Worm (Caenorhabditis elegans) whole organism, L3 larva: ENCODE results near the gene Y45G5AL.1.

Source experiments
- R02D3.7 ChIP-seq: fragments of 150-350 bp; optimal IDR thresholded peaks from 2 replicates; lab custom pipeline; 2014; ENCODE audit warnings: missing biosample characterization, missing genetic modification characterization
- ZK546.5 ChIP-seq: sonication (generic microtip); optimal IDR thresholded peaks from 2 replicates; lab custom pipeline; 2017; ENCODE audit warnings: missing biosample characterization, missing genetic modification characterization
- ama-1 ChIP-seq: fragments of 150-350 bp; optimal IDR thresholded peaks from 2 replicates; lab custom pipeline; 2018
- ceh-28 ChIP-seq: fragments of 150-350 bp; optimal IDR thresholded peaks from 2 replicates; lab custom pipeline; 2014; ENCODE audit warnings: missing biosample characterization, missing genetic modification reagents, missing genetic modification characterization
- ceh-82 ChIP-seq: fragments of 150-350 bp; optimal IDR thresholded peaks from 2 replicates; lab custom pipeline; 2014; ENCODE audit warnings: missing biosample characterization, missing genetic modification characterization
- ceh-9 ChIP-seq: sonication (generic microtip); optimal IDR thresholded peaks from 2 replicates; lab custom pipeline; 2018; ENCODE audit warnings: missing biosample characterization, missing genetic modification characterization
- daf-12 ChIP-seq: fragments of 150-350 bp; optimal IDR thresholded peaks from 2 replicates; lab custom pipeline; 2014; ENCODE audit warnings: missing biosample characterization, missing genetic modification reagents, missing genetic modification characterization
- egl-5 ChIP-seq: fragments of 150-350 bp; optimal IDR thresholded peaks from 2 replicates; lab custom pipeline; 2017; ENCODE audit warnings: missing biosample characterization, missing genetic modification reagents, missing genetic modification characterization, inconsistent platforms
- elt-1 ChIP-seq: fragments of 150-350 bp; optimal IDR thresholded peaks from 2 replicates; lab custom pipeline; 2014; ENCODE audit warnings: missing biosample characterization, missing genetic modification characterization
- fkh-10 ChIP-seq: sonication (generic microtip); optimal IDR thresholded peaks from 2 replicates; lab custom pipeline; 2017; ENCODE audit warnings: missing biosample characterization, missing genetic modification reagents, missing genetic modification characterization
- fkh-2 ChIP-seq: fragments of 150-350 bp; optimal IDR thresholded peaks from 2 replicates; lab custom pipeline; 2014; ENCODE audit warnings: missing biosample characterization, missing genetic modification reagents, missing genetic modification characterization
- fos-1 ChIP-seq: fragments of 150-350 bp; optimal IDR thresholded peaks from 2 replicates; lab custom pipeline; 2014; ENCODE audit warnings: missing biosample characterization, missing genetic modification characterization
- hmg-11 ChIP-seq: sonication (generic microtip); optimal IDR thresholded peaks from 2 replicates; lab custom pipeline; 2016; ENCODE audit warnings: missing genetic modification characterization, missing compliant biosample characterization
- lin-15B ChIP-seq: fragments of 150-350 bp; optimal IDR thresholded peaks from 2 replicates; lab custom pipeline; 2014; ENCODE audit warnings: missing biosample characterization, missing genetic modification characterization
- mdl-1 ChIP-seq: fragments of 150-350 bp; optimal IDR thresholded peaks from 2 replicates; lab custom pipeline; 2014; ENCODE audit warnings: missing biosample characterization, missing genetic modification characterization
- nfya-1 ChIP-seq: sonication (generic microtip); optimal IDR thresholded peaks from 2 replicates; lab custom pipeline; 2017; ENCODE audit warnings: missing genetic modification characterization, mild to moderate bottlenecking, missing compliant biosample characterization, antibody characterized with exemption, moderate library complexity; ENCODE audit not compliant: insufficient read depth
- nhr-11 ChIP-seq: fragments of 150-350 bp; optimal IDR thresholded peaks from 2 replicates; lab custom pipeline; 2014; ENCODE audit warnings: missing biosample characterization, missing genetic modification characterization
- nhr-23 ChIP-seq: fragments of 150-350 bp; optimal IDR thresholded peaks from 2 replicates; lab custom pipeline; 2014; ENCODE audit warnings: missing biosample characterization, missing genetic modification reagents, missing genetic modification characterization
- nhr-25 ChIP-seq: sonication (generic microtip); optimal IDR thresholded peaks from 2 replicates; lab custom pipeline; 2017; ENCODE audit warnings: missing biosample characterization, missing genetic modification characterization
- nhr-43 ChIP-seq: sonication (generic microtip); optimal IDR thresholded peaks from 2 replicates; lab custom pipeline; 2016; ENCODE audit warnings: mild to moderate bottlenecking, missing genetic modification characterization, missing compliant biosample characterization; ENCODE audit not compliant: poor library complexity, severe bottlenecking
- nhr-67 ChIP-seq: fragments of 150-350 bp; optimal IDR thresholded peaks from 2 replicates; lab custom pipeline; 2014; ENCODE audit warnings: missing biosample characterization, missing genetic modification characterization
- nhr-77 ChIP-seq: fragments of 150-350 bp; optimal IDR thresholded peaks from 2 replicates; lab custom pipeline; 2014; ENCODE audit warnings: missing biosample characterization, missing genetic modification characterization
- pha-4 ChIP-seq: fragments of 150-350 bp; optimal IDR thresholded peaks from 2 replicates; lab custom pipeline; 2014; ENCODE audit warnings: missing biosample characterization, missing genetic modification reagents, missing genetic modification characterization
- pqm-1 ChIP-seq: fragments of 150-350 bp; optimal IDR thresholded peaks from 2 replicates; lab custom pipeline; 2017; ENCODE audit warnings: missing biosample characterization, missing genetic modification characterization, inconsistent platforms
- skn-1 ChIP-seq: fragments of 150-350 bp; optimal IDR thresholded peaks from 2 replicates; lab custom pipeline; 2014; ENCODE audit warnings: missing biosample characterization, missing genetic modification characterization
- snpc-4 ChIP-seq: fragments of 150-350 bp; optimal IDR thresholded peaks from 2 replicates; lab custom pipeline; 2014; ENCODE audit warnings: missing biosample characterization, missing genetic modification characterization
- tbx-2 ChIP-seq: sonication (generic microtip); optimal IDR thresholded peaks from 2 replicates; lab custom pipeline; 2016; ENCODE audit warnings: mild to moderate bottlenecking, missing genetic modification characterization, missing compliant biosample characterization
- unc-39 ChIP-seq: sonication (generic microtip); optimal IDR thresholded peaks from 4 replicates; lab custom pipeline; 2017; ENCODE audit warnings: missing biosample characterization, missing genetic modification characterization
- unc-62 ChIP-seq: fragments of 150-350 bp; sonication (generic microtip); optimal IDR thresholded peaks from 4 replicates; lab custom pipeline; 2014; ENCODE audit warnings: missing biosample characterization, missing genetic modification reagents, missing genetic modification characterization
- zag-1 ChIP-seq: fragments of 150-350 bp; optimal IDR thresholded peaks from 2 replicates; lab custom pipeline; 2014; ENCODE audit warnings: missing biosample characterization, missing genetic modification characterization

The Y45G5AL.1 gene

ce11 chrV:4164504-4164959, 20.2 kb downstream of the Y45G5AL.1 start, which contains the start of gene Y45G5AM.3:
TSS of gene Y45G5AM.3 (plus strand) at chrV:4164554.
- TF ChIP-seq ceh-28 (no peak), tbx-2 (no peak), pha-4 (tag; lab: Kevin White, UChicago) (no peak), pqm-1 (tag; lab: Kevin White, UChicago) (peak; percentile 32), unc-39 (tag; lab: Kevin White, UChicago) (no peak), nfya-1 (tag; lab: Kevin White, UChicago) (peak; percentile 4), nhr-23 (tag; lab: Kevin White, UChicago) (no peak), hmg-11 (peak; percentile 13)

- TF ChIP-seq nfya-1 (tag; lab: Kevin White, UChicago) (peak; percentile 95), elt-1 (tag; lab: Kevin White, UChicago) (no peak)
- TF ChIP-seq, all 47 proteins: peak for 1
Observed at ce11 chrV:4168045-4168444, 23.7 kb downstream of the Y45G5AL.1 start.

ce11 chrV:4169658-4170057, 25.4 kb downstream of the Y45G5AL.1 start:
- TF ChIP-seq lin-15B (peak; percentile 50), snpc-4 (tag; lab: Kevin White, UChicago) (no peak), nfya-1 (tag; lab: Kevin White, UChicago) (no peak), fos-1 (no peak)

ce11 chrV:4170138-4170537, 25.8 kb downstream of the Y45G5AL.1 start, which contains the start of gene Y45G5AM.7:
TSS of gene Y45G5AM.7 (minus strand) at chrV:4170238.
- TF ChIP-seq pqm-1 (tag; lab: Kevin White, UChicago) (no peak), elt-1 (tag; lab: Kevin White, UChicago) (no peak), daf-12 (tag; lab: Kevin White, UChicago) (no peak), ceh-82 (no peak), unc-62 (GFP tag; lab: Kevin White, UChicago) (no peak), fos-1 (no peak), nhr-23 (tag; lab: Kevin White, UChicago) (no peak)
- TF ChIP-seq, all 47 proteins: peak for 0

ce11 chrV:4175624-4176023, 31.3 kb downstream of the Y45G5AL.1 start, which contains the start of the genes coh-4 and pid-5:
TSS of gene coh-4 (minus strand) at chrV:4175640.
TSS of gene pid-5 (plus strand) at chrV:4175882.
- TF ChIP-seq nhr-77 (tag; lab: Kevin White, UChicago) (no peak), ceh-9 (tag; lab: Kevin White, UChicago) (no peak), ZK546.5 (no peak), zag-1 (tag; lab: Kevin White, UChicago) (no peak), pqm-1 (tag; lab: Kevin White, UChicago) (no peak), egl-5 (tag; lab: Kevin White, UChicago) (no peak), nfya-1 (tag; lab: Kevin White, UChicago) (no peak), nhr-11 (tag; lab: Kevin White, UChicago) (no peak), R02D3.7 (tag; lab: Kevin White, UChicago) (no peak)

- TF ChIP-seq tbx-2 (no peak), lin-15B (no peak), ZK546.5 (no peak), fkh-2 (no peak), mdl-1 (no peak), skn-1 (no peak), nhr-67 (tag; lab: Kevin White, UChicago) (no peak), daf-12 (tag; lab: Kevin White, UChicago) (no peak), nhr-77 (tag; lab: Kevin White, UChicago) (no peak), fkh-10 (GFP tag; lab: Kevin White, UChicago) (no peak), ama-1 (no peak), nhr-43 (tag; lab: Kevin White, UChicago) (no peak), nfya-1 (tag; lab: Kevin White, UChicago) (no peak), nhr-25 (tag; lab: Kevin White, UChicago) (no peak)
Observed at ce11 chrV:4181272-4181671, 37.0 kb downstream of the Y45G5AL.1 start.

ce11 chrV:4181727-4182126, 37.4 kb downstream of the Y45G5AL.1 start:
- TF ChIP-seq tbx-2 (no peak), unc-62 (GFP tag; lab: Kevin White, UChicago) (no peak), nhr-43 (tag; lab: Kevin White, UChicago) (no peak)
